Worm (Caenorhabditis elegans) whole organism, midembryonic: ENCODE data around the gene T06D4.6.

Source experiments
- T22C8.4 ChIP-seq: fragments of 200-800 bp; sonication (Bioruptor generic); IDR thresholded peaks from 2 replicates; pipeline ENCODE4 v1.3.6; 2022; ENCODE audit warnings: missing genetic modification characterization, missing compliant biosample characterization
- cog-1 ChIP-seq: sonication (generic microtip); optimal IDR thresholded peaks from 2 replicates; lab custom pipeline; 2016; ENCODE audit warnings: missing genetic modification characterization, missing compliant biosample characterization
- flt-1 ChIP-seq: fragments of 200-800 bp; sonication (Bioruptor generic); IDR thresholded peaks from 2 replicates; pipeline ENCODE4 v1.3.6; 2022; ENCODE audit warnings: missing genetic modification characterization, missing compliant biosample characterization
- klf-2 ChIP-seq: fragments of 200-800 bp; sonication (Bioruptor generic); conservative IDR thresholded peaks from 2 replicates; pipeline ENCODE4 v1.3.6; 2022; ENCODE audit warnings: missing genetic modification reagents, missing genetic modification characterization, missing compliant biosample characterization
- med-1 ChIP-seq: sonication (generic microtip); optimal IDR thresholded peaks from 2 replicates; lab custom pipeline; 2017; ENCODE audit warnings: missing genetic modification characterization, mild to moderate bottlenecking, missing compliant biosample characterization, antibody characterized with exemption, missing genetic modification reagents; ENCODE audit not compliant: insufficient read depth
- ref-1 ChIP-seq: fragments of 200-800 bp; sonication (Bioruptor generic); conservative IDR thresholded peaks from 2 replicates; pipeline ENCODE4 v1.3.6; 2022; ENCODE audit warnings: missing genetic modification reagents, missing genetic modification characterization, missing compliant biosample characterization
- tab-1 ChIP-seq: fragments of 200-800 bp; sonication (Bioruptor generic); IDR thresholded peaks from 2 replicates; pipeline ENCODE4 v1.3.6; 2022; ENCODE audit warnings: missing genetic modification characterization, missing compliant biosample characterization
- ztf-23 ChIP-seq: fragments of 200-800 bp; sonication (Bioruptor generic); IDR thresholded peaks from 2 replicates; pipeline ENCODE4 v1.3.6; 2022; ENCODE audit warnings: missing genetic modification reagents, missing genetic modification characterization, missing compliant biosample characterization
- ztf-29 ChIP-seq: fragments of 200-800 bp; sonication (Bioruptor generic); IDR thresholded peaks from 2 replicates; pipeline ENCODE4 v1.3.6; 2022; ENCODE audit warnings: missing genetic modification reagents, missing genetic modification characterization, missing compliant biosample characterization

Gene T06D4.6

ce11 chrII:3387503-3387902 is at the start of gene T06D4.6:
Gene T06D4.6, minus strand, starts transcription at chrII:3387603.
- TF ChIP-seq T22C8.4 (GFP tag; lab: Robert Waterston, UW) (no peak), tab-1 (GFP tag; lab: Robert Waterston, UW) (no peak), ref-1 (GFP tag; lab: Robert Waterston, UW) (no peak), ztf-29 (no peak), flt-1 (GFP tag; lab: Robert Waterston, UW) (no peak), cog-1 (tag; lab: Kevin White, UChicago) (no peak), med-1 (GFP tag; lab: Kevin White, UChicago) (no peak), klf-2 (GFP tag; lab: Robert Waterston, UW) (no peak), ztf-23 (no peak)

ce11 chrII:3436412-3436811 is 49.0 kb upstream of the T06D4.6 start, which contains the start of gene skpo-2:
Gene skpo-2, minus strand, starts transcription at chrII:3436512.
- TF ChIP-seq ztf-29 (no peak), ref-1 (GFP tag; lab: Robert Waterston, UW) (no peak), klf-2 (GFP tag; lab: Robert Waterston, UW) (no peak), tab-1 (GFP tag; lab: Robert Waterston, UW) (no peak), cog-1 (tag; lab: Kevin White, UChicago) (no peak), T22C8.4 (GFP tag; lab: Robert Waterston, UW) (no peak), flt-1 (GFP tag; lab: Robert Waterston, UW) (no peak)

ce11 chrII:3434893-3435503 is 47.6 kb upstream of the T06D4.6 start:
- TF ChIP-seq med-1 (GFP tag; lab: Kevin White, UChicago) (no peak), ref-1 (GFP tag; lab: Robert Waterston, UW) (no peak), ztf-29 (no peak), T22C8.4 (GFP tag; lab: Robert Waterston, UW) (no peak), tab-1 (GFP tag; lab: Robert Waterston, UW) (no peak), cog-1 (tag; lab: Kevin White, UChicago) (no peak), klf-2 (GFP tag; lab: Robert Waterston, UW) (no peak), flt-1 (GFP tag; lab: Robert Waterston, UW) (no peak)

ce11 chrII:3429400-3429799 is 42.0 kb upstream of the T06D4.6 start, which contains the start of gene C16C8.18:
Gene C16C8.18, plus strand, starts transcription at chrII:3429700.
- TF ChIP-seq cog-1 (tag; lab: Kevin White, UChicago) (no peak), ztf-23 (no peak), ref-1 (GFP tag; lab: Robert Waterston, UW) (no peak), ztf-29 (no peak), T22C8.4 (GFP tag; lab: Robert Waterston, UW) (no peak), flt-1 (GFP tag; lab: Robert Waterston, UW) (no peak), tab-1 (GFP tag; lab: Robert Waterston, UW) (no peak), med-1 (GFP tag; lab: Kevin White, UChicago) (no peak)

- TF ChIP-seq T22C8.4 (GFP tag; lab: Robert Waterston, UW): 0 out of 2 replicates have a peak, but pooled peaks have one; percentile 16
- TF ChIP-seq ztf-23: peak; percentile 56; the same call in 1 of the 2 replicates
- TF ChIP-seq klf-2 (GFP tag; lab: Robert Waterston, UW): no peak
Observed at ce11 chrII:3428158-3428704, 40.8 kb upstream of the T06D4.6 start.

ce11 chrII:3425433-3425832 is 38.0 kb upstream of the T06D4.6 start, which contains the start of gene nep-11:
Gene nep-11, minus strand, starts transcription at chrII:3425533.
- TF ChIP-seq T22C8.4 (GFP tag; lab: Robert Waterston, UW) (no peak), ref-1 (GFP tag; lab: Robert Waterston, UW) (no peak)

ce11 chrII:3422938-3423337 is 35.5 kb upstream of the T06D4.6 start:
- TF ChIP-seq flt-1 (GFP tag; lab: Robert Waterston, UW) (no peak), med-1 (GFP tag; lab: Kevin White, UChicago) (no peak), ztf-23 (no peak)

ce11 chrII:3416528-3416927 is 29.1 kb upstream of the T06D4.6 start, which contains the start of gene nep-6:
Gene nep-6, plus strand, starts transcription at chrII:3416828.
- TF ChIP-seq flt-1 (GFP tag; lab: Robert Waterston, UW): no peak
- TF ChIP-seq klf-2 (GFP tag; lab: Robert Waterston, UW): no peak
- TF ChIP-seq T22C8.4 (GFP tag; lab: Robert Waterston, UW): no peak
- TF ChIP-seq ztf-29: no peak
- no peak for TF ChIP-seq ztf-23
- TF ChIP-seq cog-1 (tag; lab: Kevin White, UChicago): no peak
- no peak for TF ChIP-seq ref-1 (GFP tag; lab: Robert Waterston, UW)
- no peak for TF ChIP-seq med-1 (GFP tag; lab: Kevin White, UChicago)
- no peak for TF ChIP-seq tab-1 (GFP tag; lab: Robert Waterston, UW)

ce11 chrII:3414383-3414910 is 27.0 kb upstream of the T06D4.6 start, which contains the start of the genes F18A12.7 and F18A12.2:
Gene F18A12.7, minus strand, starts transcription at chrII:3414483.
Gene F18A12.2, plus strand, starts transcription at chrII:3414860.
- TF ChIP-seq med-1 (GFP tag; lab: Kevin White, UChicago) (no peak), ref-1 (GFP tag; lab: Robert Waterston, UW) (no peak), ztf-29 (no peak), flt-1 (GFP tag; lab: Robert Waterston, UW) (no peak), cog-1 (tag; lab: Kevin White, UChicago) (no peak), ztf-23 (no peak), klf-2 (GFP tag; lab: Robert Waterston, UW) (no peak)
